Fruit fly (Drosophila melanogaster) whole organism, prepupa: ENCODE measurements around the gene CG8892.
A peak's percentile ranks its signal among the peaks of the same experiment; 100 is the strongest.

Experiments used
- CG11294 ChIP-seq: fragments of 200-800 bp; sonication (Bioruptor generic); IDR thresholded peaks from 2 replicates; pipeline ENCODE4 v1.3.6; 2022; ENCODE audit warnings: missing biosample characterization, missing genetic modification characterization
- CG11762 ChIP-seq: fragments of 200-800 bp; sonication (Bioruptor generic); optimal IDR thresholded peaks from 3 replicates; lab custom pipeline; 2016; ENCODE audit warnings: missing biosample characterization, missing genetic modification characterization; ENCODE audit not compliant: insufficient read depth
- CG11902 ChIP-seq: fragments of 200-800 bp; sonication (Bioruptor generic); optimal IDR thresholded peaks from 3 replicates; lab custom pipeline; 2016; ENCODE audit warnings: missing biosample characterization, missing genetic modification characterization
- CG15336 ChIP-seq: fragments of 200-800 bp; sonication (Bioruptor generic); IDR thresholded peaks from 2 replicates; pipeline ENCODE4 v1.3.6; 2022; ENCODE audit warnings: missing biosample characterization, missing genetic modification characterization
- CG1621 ChIP-seq: fragments of 200-800 bp; sonication (Bioruptor generic); optimal IDR thresholded peaks from 3 replicates; lab custom pipeline; 2018; ENCODE audit warnings: missing biosample characterization, mild to moderate bottlenecking, missing genetic modification characterization
- CG16779 ChIP-seq: fragments of 200-800 bp; sonication (Bioruptor generic); optimal IDR thresholded peaks from 3 replicates; lab custom pipeline; 2017; ENCODE audit warnings: missing biosample characterization, mild to moderate bottlenecking, missing genetic modification characterization
- CG31627 ChIP-seq: fragments of 200-800 bp; sonication (Bioruptor generic); optimal IDR thresholded peaks from 3 replicates; lab custom pipeline; 2016; ENCODE audit warnings: missing biosample characterization, missing genetic modification characterization
- CG32006 ChIP-seq: fragments of 200-800 bp; sonication (Bioruptor generic); optimal IDR thresholded peaks from 3 replicates; lab custom pipeline; 2017; ENCODE audit warnings: missing biosample characterization, mild to moderate bottlenecking, missing genetic modification characterization
- CG3919 ChIP-seq: fragments of 200-800 bp; sonication (Bioruptor generic); optimal IDR thresholded peaks from 3 replicates; lab custom pipeline; 2016; ENCODE audit warnings: missing biosample characterization, missing genetic modification characterization
- CG4318 ChIP-seq: fragments of 200-800 bp; sonication (Bioruptor generic); optimal IDR thresholded peaks from 3 replicates; lab custom pipeline; 2017; ENCODE audit warnings: missing biosample characterization, mild to moderate bottlenecking, missing genetic modification characterization
- CG6163 ChIP-seq: fragments of 200-800 bp; sonication (Bioruptor generic); IDR thresholded peaks from 3 replicates; pipeline ENCODE4 v1.3.6; 2022; ENCODE audit warnings: missing biosample characterization, missing genetic modification characterization
- CG6792 ChIP-seq: fragments of 200-800 bp; sonication (Bioruptor generic); optimal IDR thresholded peaks from 3 replicates; lab custom pipeline; 2016; ENCODE audit warnings: missing biosample characterization, missing genetic modification characterization
- CG6808 ChIP-seq: fragments of 200-800 bp; sonication (Bioruptor generic); optimal IDR thresholded peaks from 3 replicates; lab custom pipeline; 2017; ENCODE audit warnings: missing biosample characterization, missing genetic modification characterization, mild to moderate bottlenecking, moderate library complexity, missing genetic modification reagents
- CG7368 ChIP-seq: fragments of 200-800 bp; sonication (Bioruptor generic); optimal IDR thresholded peaks from 3 replicates; lab custom pipeline; 2016; ENCODE audit warnings: missing biosample characterization, missing genetic modification characterization
- CG8119 ChIP-seq: fragments of 200-800 bp; sonication (Bioruptor generic); IDR thresholded peaks from 3 replicates; pipeline ENCODE4 v1.3.6; 2022; ENCODE audit warnings: missing biosample characterization, missing genetic modification characterization
- CG8319 ChIP-seq: fragments of 200-800 bp; sonication (Bioruptor generic); optimal IDR thresholded peaks from 3 replicates; lab custom pipeline; 2016; ENCODE audit warnings: missing biosample characterization, missing genetic modification characterization
- CG9139 ChIP-seq: fragments of 200-800 bp; sonication (Bioruptor generic); optimal IDR thresholded peaks from 3 replicates; lab custom pipeline; 2017; ENCODE audit warnings: missing biosample characterization, mild to moderate bottlenecking, missing genetic modification characterization
- Eip78C ChIP-seq: fragments of 200-800 bp; sonication (Bioruptor generic); peaks from one replicate; lab custom pipeline; 2016; ENCODE audit warnings: missing biosample characterization, missing genetic modification characterization
- Ets96B ChIP-seq: fragments of 200-800 bp; optimal IDR thresholded peaks from 2 replicates; lab custom pipeline; 2019; ENCODE audit warnings: missing biosample characterization, mild to moderate bottlenecking, missing genetic modification characterization, moderate library complexity
- Gug ChIP-seq: fragments of 200-800 bp; sonication (Bioruptor generic); IDR thresholded peaks from 2 replicates; pipeline ENCODE4 v1.3.6; 2022; ENCODE audit warnings: missing biosample characterization, missing genetic modification characterization
- Hr38 ChIP-seq: sonication (Bioruptor generic); optimal IDR thresholded peaks from 2 replicates; lab custom pipeline; 2016; ENCODE audit warnings: missing biosample characterization, missing genetic modification characterization
- Hr4 ChIP-seq: fragments of 200-800 bp; sonication (Bioruptor generic); optimal IDR thresholded peaks from 3 replicates; lab custom pipeline; 2016; ENCODE audit warnings: missing biosample characterization, missing genetic modification characterization
- Lpt ChIP-seq: fragments of 200-800 bp; sonication (Bioruptor generic); optimal IDR thresholded peaks from 3 replicates; lab custom pipeline; 2016; ENCODE audit warnings: missing biosample characterization, missing genetic modification characterization
- Smox ChIP-seq: fragments of 200-800 bp; sonication (Bioruptor generic); optimal IDR thresholded peaks from 3 replicates; lab custom pipeline; 2016; ENCODE audit warnings: missing biosample characterization, missing genetic modification characterization
- Sox102F ChIP-seq: fragments of 200-800 bp; sonication (Bioruptor generic); optimal IDR thresholded peaks from 2 replicates; lab custom pipeline; 2016; ENCODE audit warnings: missing biosample characterization, mild to moderate bottlenecking, missing genetic modification characterization
- Sox14 ChIP-seq: fragments of 200-800 bp; sonication (Bioruptor generic); optimal IDR thresholded peaks from 3 replicates; lab custom pipeline; 2016; ENCODE audit warnings: missing biosample characterization, missing genetic modification characterization
- Sox15 ChIP-seq: fragments of 200-800 bp; sonication (Bioruptor generic); optimal IDR thresholded peaks from 3 replicates; lab custom pipeline; 2016; ENCODE audit warnings: missing biosample characterization, missing genetic modification characterization
- achi ChIP-seq: fragments of 200-800 bp; sonication (Bioruptor generic); optimal IDR thresholded peaks from 3 replicates; lab custom pipeline; 2016; ENCODE audit warnings: missing biosample characterization, missing genetic modification characterization
- acj6 ChIP-seq: fragments of 200-800 bp; sonication (Bioruptor generic); optimal IDR thresholded peaks from 3 replicates; lab custom pipeline; 2016; ENCODE audit warnings: missing biosample characterization, missing genetic modification characterization
- cyc ChIP-seq: fragments of 200-800 bp; sonication (Bioruptor generic); optimal IDR thresholded peaks from 3 replicates; lab custom pipeline; 2016; ENCODE audit warnings: missing biosample characterization, missing genetic modification characterization
- dac ChIP-seq: fragments of 200-800 bp; sonication (Bioruptor generic); optimal IDR thresholded peaks from 2 replicates; lab custom pipeline; 2017; ENCODE audit warnings: missing biosample characterization, mild to moderate bottlenecking, missing genetic modification characterization
- dsx ChIP-seq: fragments of 200-800 bp; optimal IDR thresholded peaks from 3 replicates; lab custom pipeline; 2019; ENCODE audit warnings: missing biosample characterization, mild to moderate bottlenecking, missing genetic modification characterization, moderate library complexity; ENCODE audit not compliant: poor library complexity, severe bottlenecking
- eg ChIP-seq: fragments of 200-800 bp; sonication (Bioruptor generic); IDR thresholded peaks from 3 replicates; pipeline ENCODE4 v1.3.6; 2022; ENCODE audit warnings: missing biosample characterization, missing genetic modification characterization
- esn ChIP-seq: fragments of 200-800 bp; sonication (Bioruptor generic); optimal IDR thresholded peaks from 2 replicates; lab custom pipeline; 2016; ENCODE audit warnings: missing biosample characterization, mild to moderate bottlenecking, missing genetic modification characterization, moderate library complexity
- fd59A ChIP-seq: fragments of 200-800 bp; sonication (Bioruptor generic); optimal IDR thresholded peaks from 2 replicates; lab custom pipeline; 2017; ENCODE audit warnings: missing biosample characterization, mild to moderate bottlenecking, missing genetic modification characterization, missing genetic modification reagents
- fd85E ChIP-seq: fragments of 200-800 bp; sonication (Bioruptor generic); optimal IDR thresholded peaks from 3 replicates; lab custom pipeline; 2016; ENCODE audit warnings: missing biosample characterization, missing genetic modification characterization
- lz ChIP-seq: fragments of 200-800 bp; sonication (Bioruptor generic); optimal IDR thresholded peaks from 3 replicates; lab custom pipeline; 2016; ENCODE audit warnings: missing biosample characterization, missing genetic modification characterization
- net ChIP-seq: fragments of 200-800 bp; sonication (Bioruptor generic); optimal IDR thresholded peaks from 3 replicates; lab custom pipeline; 2016; ENCODE audit warnings: missing biosample characterization, missing genetic modification characterization
- pdm3 ChIP-seq: fragments of 200-800 bp; sonication (Bioruptor generic); optimal IDR thresholded peaks from 3 replicates; lab custom pipeline; 2016; ENCODE audit warnings: missing biosample characterization, missing genetic modification characterization
- salr ChIP-seq, 2 experiments: fragments of 200-800 bp; sonication (Bioruptor generic); optimal IDR thresholded peaks; 3 replicates each; lab custom pipeline; 2016 to 2018; ENCODE audit warnings: missing biosample characterization in 2 of 2, missing genetic modification characterization in 2 of 2, mild to moderate bottlenecking in 1 of 2
- svp ChIP-seq: fragments of 200-800 bp; sonication (Bioruptor generic); peaks from one replicate; lab custom pipeline; 2016; ENCODE audit warnings: missing biosample characterization, missing genetic modification characterization

CG8892 gene

dm6 chr2L:5004677-5005463, 23.5 kb upstream of the CG8892 start (continued):
- TF ChIP-seq achi (GFP tag; lab: Kevin White, UChicago) (peak; percentile 91), dsx (GFP tag; lab: Kevin White, UChicago) (peak; percentile 88), Hr4 (peak; percentile 91), Eip78C (GFP tag; lab: Kevin White, UChicago) (peak; percentile 96), salr (GFP tag; optimal IDR thresholded peaks at IDR 0.05; lab: Kevin White, UChicago) (peak; percentile 80 to 82), fd85E (peak; percentile 56), CG11902 (GFP tag; lab: Kevin White, UChicago) (peak; percentile 76), lz (GFP tag; lab: Kevin White, UChicago) (peak; percentile 89), CG9139 (GFP tag; lab: Kevin White, UChicago) (peak; percentile 76), CG8319 (GFP tag; lab: Kevin White, UChicago) (peak; percentile 86), CG6163 (peak; percentile 95), CG16779 (tag; lab: Kevin White, UChicago) (peak; percentile 80), CG11762 (GFP tag; lab: Kevin White, UChicago) (peak; percentile 83), CG7368 (peak; percentile 87), acj6 (peak; percentile 88), CG4318 (no peak), Lpt (peak; percentile 69), Gug (GFP tag; lab: Robert Waterston, UW) (peak; percentile 86), svp (GFP tag; lab: Kevin White, UChicago) (peak; percentile 94), pdm3 (peak; percentile 91), CG1621 (tag; lab: Kevin White, UChicago) (peak; percentile 85), Smox (GFP tag; lab: Kevin White, UChicago) (peak; percentile 84), Hr38 (GFP tag; lab: Kevin White, UChicago) (peak; percentile 19)

- TF ChIP-seq CG6163 (0 out of 3 replicates have a peak, but pooled peaks have one; percentile 8), dsx (GFP tag; lab: Kevin White, UChicago) (no peak)
These were observed 22.5 kb upstream of the CG8892 start for dm6 chr2L:5003670-5004453.

- TF ChIP-seq dac (GFP tag; lab: Kevin White, UChicago) (peak; percentile 45), Sox15 (GFP tag; lab: Kevin White, UChicago) (no peak), Eip78C (GFP tag; lab: Kevin White, UChicago) (peak; percentile 76), CG8319 (GFP tag; lab: Kevin White, UChicago) (no peak), Ets96B (tag; lab: Kevin White, UChicago) (peak; percentile 13), svp (GFP tag; lab: Kevin White, UChicago) (peak; percentile 84), fd59A (GFP tag; lab: Kevin White, UChicago) (no peak), CG15336 (peak; percentile 82), CG3919 (GFP tag; lab: Kevin White, UChicago) (peak; percentile 34), acj6 (peak; percentile 29), CG11902 (GFP tag; lab: Kevin White, UChicago) (no peak), Lpt (peak; percentile 43), CG8119 (GFP tag; lab: Robert Waterston, UW) (peak; percentile 82), cyc (GFP tag; lab: Kevin White, UChicago) (peak; percentile 10), CG6792 (GFP tag; lab: Kevin White, UChicago) (peak; percentile 9), CG6808 (no peak), net (GFP tag; lab: Kevin White, UChicago) (peak; percentile 37), Sox14 (GFP tag; lab: Kevin White, UChicago) (peak; percentile 39), salr (GFP tag; optimal IDR thresholded peaks at IDR 0.05; lab: Kevin White, UChicago) (no peak), CG31627 (GFP tag; lab: Kevin White, UChicago) (peak; percentile 12), achi (GFP tag; lab: Kevin White, UChicago) (peak; percentile 37), Hr4 (peak; percentile 83), CG11762 (GFP tag; lab: Kevin White, UChicago) (no peak), CG4318 (peak; percentile 67), esn (peak; percentile 41), eg (peak; percentile 83), Sox102F (no peak), dsx (GFP tag; lab: Kevin White, UChicago) (no peak), CG11294 (GFP tag; lab: Robert Waterston, UW) (peak; percentile 49; the same call in 1 of the 2 replicates), CG32006 (GFP tag; lab: Kevin White, UChicago) (peak; percentile 81), CG6163 (peak; percentile 82)
These were observed 21.5 kb upstream of the CG8892 start for dm6 chr2L:5002711-5003402.
